Worm (Caenorhabditis elegans) whole organism, midembryonic: ENCODE measurements around the gene ZK381.2.

ENCODE experiments used
- T22C8.4 ChIP-seq: fragments of 200-800 bp; sonication (Bioruptor generic); IDR thresholded peaks from 2 replicates; pipeline ENCODE4 v1.3.6; 2022; ENCODE audit warnings: missing genetic modification characterization, missing compliant biosample characterization
- cog-1 ChIP-seq: sonication (generic microtip); optimal IDR thresholded peaks from 2 replicates; lab custom pipeline; 2016; ENCODE audit warnings: missing genetic modification characterization, missing compliant biosample characterization
- flt-1 ChIP-seq: fragments of 200-800 bp; sonication (Bioruptor generic); IDR thresholded peaks from 2 replicates; pipeline ENCODE4 v1.3.6; 2022; ENCODE audit warnings: missing genetic modification characterization, missing compliant biosample characterization
- klf-2 ChIP-seq: fragments of 200-800 bp; sonication (Bioruptor generic); conservative IDR thresholded peaks from 2 replicates; pipeline ENCODE4 v1.3.6; 2022; ENCODE audit warnings: missing genetic modification reagents, missing genetic modification characterization, missing compliant biosample characterization
- tab-1 ChIP-seq: fragments of 200-800 bp; sonication (Bioruptor generic); IDR thresholded peaks from 2 replicates; pipeline ENCODE4 v1.3.6; 2022; ENCODE audit warnings: missing genetic modification characterization, missing compliant biosample characterization
- ztf-23 ChIP-seq: fragments of 200-800 bp; sonication (Bioruptor generic); IDR thresholded peaks from 2 replicates; pipeline ENCODE4 v1.3.6; 2022; ENCODE audit warnings: missing genetic modification reagents, missing genetic modification characterization, missing compliant biosample characterization
- ztf-29 ChIP-seq: fragments of 200-800 bp; sonication (Bioruptor generic); IDR thresholded peaks from 2 replicates; pipeline ENCODE4 v1.3.6; 2022; ENCODE audit warnings: missing genetic modification reagents, missing genetic modification characterization, missing compliant biosample characterization

- TF ChIP-seq flt-1 (GFP tag; lab: Robert Waterston, UW) (no peak), ztf-29 (GFP tag; lab: Robert Waterston, UW) (no peak), ztf-23 (no peak), klf-2 (GFP tag; lab: Robert Waterston, UW) (no peak), cog-1 (no peak), tab-1 (GFP tag; lab: Robert Waterston, UW) (no peak), T22C8.4 (GFP tag; lab: Robert Waterston, UW) (no peak)
These were observed 10.6 kb upstream of the ZK381.2 start for ce11 chrIV:6954682-6955081.
